Fruit fly (Drosophila melanogaster) whole organism: ENCODE measurements around the gene CG13713.

Source experiments
- EcR ChIP-seq, 2 experiments: fragments of >200 bp; optimal IDR thresholded peaks; 2 replicates each; lab custom pipeline; 2017; ENCODE audit warnings: missing biosample characterization in 2 of 2, missing genetic modification characterization in 2 of 2, missing genetic modification reagents in 2 of 2
- usp ChIP-seq: fragments of >200 bp; optimal IDR thresholded peaks from 2 replicates; lab custom pipeline; 2017; ENCODE audit warnings: missing biosample characterization, missing genetic modification characterization, mixed read lengths

DNA sequence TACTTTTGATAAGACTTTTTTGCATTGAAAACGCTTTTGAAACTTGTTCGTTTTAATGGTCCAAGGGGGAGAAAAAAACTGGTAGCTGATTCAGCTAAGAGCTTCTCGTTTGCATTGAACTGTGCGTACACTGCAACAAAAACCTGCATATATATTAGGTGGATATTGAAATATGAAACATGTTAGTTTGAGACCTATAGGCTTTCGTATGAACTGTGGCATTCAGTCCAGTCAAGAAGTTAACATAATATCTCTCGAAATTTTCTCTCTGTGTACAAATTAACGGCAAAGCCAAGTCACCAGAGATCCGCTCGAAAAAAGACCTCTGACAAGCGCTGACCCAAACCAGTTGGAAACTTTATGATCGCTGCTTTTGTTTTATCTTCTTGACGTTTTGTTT lies 631 bp downstream of the CG13713 start:
- TF ChIP-seq usp (GFP tag; lab: Kevin White, UChicago), result no peak
- no peak for TF ChIP-seq EcR (GFP tag; optimal IDR thresholded peaks at IDR 0.05; lab: Kevin White, UChicago)
